Fruit fly (Drosophila melanogaster): ENCODE results near the gene Oseg5.

Oseg5 gene

dm6 chr2L:20799991-20800897 is 35.4 kb downstream of the Oseg5 start (continued):
- TF ChIP-seq gcm (GFP tag; optimal IDR thresholded peaks at IDR 0.05) (peak; percentile 47), CG9437 (GFP tag; optimal IDR thresholded peaks at IDR 0.05) (peak; percentile 41), CG2199 (GFP tag; IDR thresholded peaks at IDR 0.05) (peak; percentile 86; the same call in 2 of the 3 replicates), Spps (tag; optimal IDR thresholded peaks at IDR 0.05) (no peak), D19B (GFP tag; optimal IDR thresholded peaks at IDR 0.05) (peak; percentile 52), CG18011 (GFP tag; optimal IDR thresholded peaks at IDR 0.05) (peak; percentile 38), en (GFP tag; optimal IDR thresholded peaks at IDR 0.05) (peak; percentile 71), Trl (optimal IDR thresholded peaks at IDR 0.05) (peak; percentile 3 to 4), Trl (GFP tag; optimal IDR thresholded peaks at IDR 0.05) (peak; percentile 82), CG4820 (GFP tag; optimal IDR thresholded peaks at IDR 0.05) (peak; percentile 44), tx (GFP tag; optimal IDR thresholded peaks at IDR 0.05) (peak; percentile 70), crol (GFP tag; IDR thresholded peaks at IDR 0.05) (peak; percentile 84), ken (GFP tag; IDR thresholded peaks at IDR 0.05) (peak; percentile 35; the same call in 1 of the 3 replicates), Atf3 (GFP tag; optimal IDR thresholded peaks at IDR 0.05) (peak; percentile 18), Nf-YA (GFP tag; IDR thresholded peaks at IDR 0.05) (0 out of 2 replicates have a peak, but pooled peaks have one; percentile 37), CG34422 (GFP tag; IDR thresholded peaks at IDR 0.05) (peak; percentile 63; the same call in 2 of the 3 replicates), org-1 (GFP tag; optimal IDR thresholded peaks at IDR 0.05) (peak; percentile 74), btn (GFP tag; optimal IDR thresholded peaks at IDR 0.05) (peak; percentile 61), CG8478 (optimal IDR thresholded peaks at IDR 0.05) (no peak), CG2120 (GFP tag; optimal IDR thresholded peaks at IDR 0.05) (peak; percentile 94), Adf1 (GFP tag; IDR thresholded peaks at IDR 0.05) (no peak), sc (optimal IDR thresholded peaks at IDR 0.05) (no peak), sc (GFP tag; optimal IDR thresholded peaks at IDR 0.05) (no peak), chm (GFP tag; IDR thresholded peaks at IDR 0.05) (peak; percentile 66; the same call in 1 of the 2 replicates), ash1 (GFP tag; optimal IDR thresholded peaks at IDR 0.05) (peak; percentile 58), CG12155 (GFP tag; optimal IDR thresholded peaks at IDR 0.05) (peak; percentile 78), CG13287 (GFP tag; IDR thresholded peaks at IDR 0.05; ENCODE audit: partially characterized antibody) (no peak), Ets97D (GFP tag; optimal IDR thresholded peaks at IDR 0.05) (peak; percentile 25), CG4854 (GFP tag; optimal IDR thresholded peaks at IDR 0.05) (peak; percentile 63), Fer2 (tag; optimal IDR thresholded peaks at IDR 0.05) (peak; percentile 63), Xrp1 (GFP tag; IDR thresholded peaks at IDR 0.05) (peak; percentile 82), Hmr (GFP tag; optimal IDR thresholded peaks at IDR 0.05) (peak; percentile 92), ssp (GFP tag; IDR thresholded peaks at IDR 0.05) (peak; percentile 58; the same call in 1 of the 2 replicates), Hmx (GFP tag; optimal IDR thresholded peaks at IDR 0.05) (no peak), NFAT (GFP tag; IDR thresholded peaks at IDR 0.05) (peak; percentile 73), gt (GFP tag; IDR thresholded peaks at IDR 0.05) (no peak), CG9876 (GFP tag; optimal IDR thresholded peaks at IDR 0.05) (peak; percentile 51), Camta (GFP tag; optimal IDR thresholded peaks at IDR 0.05) (peak; percentile 62), slou (GFP tag; optimal IDR thresholded peaks at IDR 0.05) (peak; percentile 47), CG2889 (GFP tag; IDR thresholded peaks at IDR 0.05) (peak; percentile 64; the same call in 2 of the 3 replicates), CG11398 (GFP tag; optimal IDR thresholded peaks at IDR 0.05) (peak; percentile 72), ATbp (GFP tag; optimal IDR thresholded peaks at IDR 0.05) (peak; percentile 52), shn (GFP tag; optimal IDR thresholded peaks at IDR 0.05) (peak; percentile 56), run (tag; optimal IDR thresholded peaks at IDR 0.05) (no peak), CG18476 (GFP tag; optimal IDR thresholded peaks at IDR 0.05) (peak; percentile 53), CG17385 (GFP tag; optimal IDR thresholded peaks at IDR 0.05) (peak; percentile 65), fd64A (GFP tag; optimal IDR thresholded peaks at IDR 0.05) (no peak), dm (GFP tag; optimal IDR thresholded peaks at IDR 0.05) (peak; percentile 23), Atf-2 (GFP tag; optimal IDR thresholded peaks at IDR 0.05) (peak; percentile 70), CG6272 (GFP tag; IDR thresholded peaks at IDR 0.05) (peak; percentile 48; the same call in 1 of the 2 replicates)

All from whole organism, embryonic.